Worm (Caenorhabditis elegans): ENCODE measurements around the gene F35C11.2.

ce11 chrII:8273060-8273459 lies 24.4 kb upstream of the F35C11.2 start:
- TF ChIP-seq cog-1 (tag; optimal IDR thresholded peaks at IDR 0.05) (no peak), flt-1 (GFP tag; IDR thresholded peaks at IDR 0.05) (no peak), tab-1 (GFP tag; IDR thresholded peaks at IDR 0.05) (no peak), med-1 (GFP tag; optimal IDR thresholded peaks at IDR 0.05; ENCODE audit: insufficient read depth) (no peak), ref-1 (GFP tag; conservative IDR thresholded peaks at IDR 0.05) (no peak), klf-2 (GFP tag; conservative IDR thresholded peaks at IDR 0.05) (no peak), ztf-23 (GFP tag; IDR thresholded peaks at IDR 0.05) (no peak), ztf-29 (GFP tag; IDR thresholded peaks at IDR 0.05) (no peak), T22C8.4 (GFP tag; IDR thresholded peaks at IDR 0.05) (no peak)
